Fruit fly (Drosophila melanogaster) whole organism, embryonic: ENCODE results near the gene sesB.
A peak's percentile ranks its signal among the peaks of the same experiment; 100 is the strongest.

ENCODE experiments used
- Atf3 ChIP-seq: fragments of 200-800 bp; sonication (Bioruptor generic); optimal IDR thresholded peaks from 3 replicates; lab custom pipeline; 2016; ENCODE audit warnings: missing biosample characterization, missing genetic modification characterization
- Bgb ChIP-seq: fragments of 200-800 bp; sonication (Bioruptor generic); IDR thresholded peaks from 2 replicates; pipeline ENCODE4 v1.3.6; 2022; ENCODE audit warnings: missing biosample characterization, missing genetic modification characterization; ENCODE audit not compliant: partially characterized antibody
- CG15269 ChIP-seq: fragments of 200-800 bp; sonication (Bioruptor generic); optimal IDR thresholded peaks from 2 replicates; lab custom pipeline; 2018; ENCODE audit warnings: missing biosample characterization, mild to moderate bottlenecking, missing genetic modification characterization, moderate library complexity
- CG15479 ChIP-seq: fragments of 200-800 bp; sonication (Bioruptor generic); optimal IDR thresholded peaks from 3 replicates; lab custom pipeline; 2019; ENCODE audit warnings: missing biosample characterization, mild to moderate bottlenecking, missing genetic modification characterization, moderate library complexity
- CG15696 ChIP-seq: fragments of 200-800 bp; sonication (Bioruptor generic); optimal IDR thresholded peaks from 2 replicates; lab custom pipeline; 2019; ENCODE audit warnings: missing biosample characterization, mild to moderate bottlenecking, missing genetic modification characterization, moderate library complexity
- CG17361 ChIP-seq: fragments of 200-800 bp; sonication (Bioruptor generic); IDR thresholded peaks from 3 replicates; pipeline ENCODE4 v1.3.6; 2022; ENCODE audit warnings: missing biosample characterization, missing genetic modification characterization
- CG1792 ChIP-seq: fragments of 200-800 bp; sonication (Bioruptor generic); optimal IDR thresholded peaks from 2 replicates; lab custom pipeline; 2016; ENCODE audit warnings: missing biosample characterization, missing genetic modification characterization
- CG2678 ChIP-seq: fragments of 200-800 bp; sonication (Bioruptor generic); optimal IDR thresholded peaks from 3 replicates; lab custom pipeline; 2019; ENCODE audit warnings: missing biosample characterization, mild to moderate bottlenecking, missing genetic modification characterization, moderate library complexity
- CG2889 ChIP-seq: fragments of 200-800 bp; sonication (Bioruptor generic); IDR thresholded peaks from 3 replicates; pipeline ENCODE4 v1.3.6; 2022; ENCODE audit warnings: missing biosample characterization, missing genetic modification characterization
- CG30403 ChIP-seq: fragments of 200-800 bp; sonication (Bioruptor generic); optimal IDR thresholded peaks from 3 replicates; lab custom pipeline; 2016; ENCODE audit warnings: missing biosample characterization, missing genetic modification characterization
- CG31441 ChIP-seq: fragments of 200-800 bp; sonication (Bioruptor generic); IDR thresholded peaks from 2 replicates; pipeline ENCODE4 v1.3.6; 2022; ENCODE audit warnings: missing biosample characterization, missing genetic modification characterization
- CG4328 ChIP-seq: fragments of 200-800 bp; sonication (Bioruptor generic); optimal IDR thresholded peaks from 3 replicates; lab custom pipeline; 2017; ENCODE audit warnings: missing biosample characterization, missing genetic modification reagents, missing genetic modification characterization
- CG6272 ChIP-seq: fragments of 200-800 bp; sonication (Bioruptor generic); IDR thresholded peaks from 2 replicates; pipeline ENCODE4 v1.3.6; 2022; ENCODE audit warnings: missing biosample characterization, missing genetic modification characterization
- CG7745 ChIP-seq: fragments of 200-800 bp; sonication (Bioruptor generic); optimal IDR thresholded peaks from 2 replicates; lab custom pipeline; 2018; ENCODE audit warnings: missing biosample characterization, mild to moderate bottlenecking, missing genetic modification characterization, moderate library complexity
- CG7963 ChIP-seq: fragments of 200-800 bp; sonication (Bioruptor generic); IDR thresholded peaks from 3 replicates; pipeline ENCODE4 v1.3.6; 2022; ENCODE audit warnings: missing biosample characterization, missing genetic modification characterization; ENCODE audit not compliant: partially characterized antibody
- CG8924 ChIP-seq: fragments of 200-800 bp; optimal IDR thresholded peaks from 3 replicates; lab custom pipeline; 2019; ENCODE audit warnings: missing biosample characterization, mild to moderate bottlenecking, missing genetic modification characterization, moderate library complexity
- CoRest ChIP-seq: fragments of 200-800 bp; sonication (Bioruptor generic); optimal IDR thresholded peaks from 3 replicates; lab custom pipeline; 2018; ENCODE audit warnings: missing biosample characterization, mild to moderate bottlenecking, missing genetic modification characterization, moderate library complexity
- Fer2 ChIP-seq: fragments of 200-800 bp; sonication (Bioruptor generic); optimal IDR thresholded peaks from 2 replicates; lab custom pipeline; 2018; ENCODE audit warnings: missing biosample characterization, mild to moderate bottlenecking, missing genetic modification characterization, moderate library complexity
- H2.0 ChIP-seq: fragments of 200-800 bp; sonication (Bioruptor generic); IDR thresholded peaks from 2 replicates; pipeline ENCODE4 v1.3.6; 2022; ENCODE audit warnings: missing biosample characterization, missing genetic modification characterization
- HLH4C ChIP-seq: fragments of 200-800 bp; sonication (Bioruptor generic); IDR thresholded peaks from 3 replicates; pipeline ENCODE4 v1.3.6; 2022; ENCODE audit warnings: missing biosample characterization, missing genetic modification characterization; ENCODE audit not compliant: partially characterized antibody
- Hr51 ChIP-seq, 2 experiments: fragments of 200-800 bp; sonication (Bioruptor generic); optimal IDR thresholded peaks; 2 replicates in 1 of 2; 3 replicates in 1 of 2; lab custom pipeline; 2016 to 2018; ENCODE audit warnings: missing biosample characterization in 2 of 2, missing genetic modification characterization in 2 of 2, mild to moderate bottlenecking in 1 of 2, moderate library complexity in 1 of 2
- Meics ChIP-seq: fragments of 200-800 bp; sonication (Bioruptor generic); optimal IDR thresholded peaks from 2 replicates; lab custom pipeline; 2017; ENCODE audit warnings: missing biosample characterization, mild to moderate bottlenecking, missing genetic modification characterization
- Pdp1 ChIP-seq, 2 experiments: fragments of 200-800 bp; sonication (Bioruptor generic); optimal IDR thresholded peaks; 3 replicates each; lab custom pipeline; 2016; ENCODE audit warnings: missing biosample characterization in 2 of 2, missing genetic modification characterization in 2 of 2, mild to moderate bottlenecking in 1 of 2, moderate library complexity in 1 of 2
- Sox102F ChIP-seq: fragments of 200-800 bp; sonication (Bioruptor generic); optimal IDR thresholded peaks from 2 replicates; lab custom pipeline; 2018; ENCODE audit warnings: missing biosample characterization, mild to moderate bottlenecking, missing genetic modification characterization, moderate library complexity
- Ssrp ChIP-seq: fragments of 200-800 bp; sonication (Bioruptor generic); optimal IDR thresholded peaks from 2 replicates; lab custom pipeline; 2018; ENCODE audit warnings: missing biosample characterization, mild to moderate bottlenecking, missing genetic modification characterization, moderate library complexity
- Vsx1 ChIP-seq: fragments of 200-800 bp; sonication (Bioruptor generic); optimal IDR thresholded peaks from 2 replicates; lab custom pipeline; 2017; ENCODE audit warnings: missing biosample characterization, mild to moderate bottlenecking, missing genetic modification characterization, missing genetic modification reagents
- Xrp1 ChIP-seq: fragments of 200-800 bp; sonication (Bioruptor generic); IDR thresholded peaks from 2 replicates; pipeline ENCODE4 v1.3.6; 2022; ENCODE audit warnings: missing biosample characterization, missing genetic modification characterization
- chif ChIP-seq, 2 experiments: fragments of 200-800 bp; sonication (Bioruptor generic); optimal IDR thresholded peaks; 3 replicates each; lab custom pipeline; 2016; ENCODE audit warnings: missing biosample characterization in 2 of 2, missing genetic modification characterization in 2 of 2
- crp ChIP-seq, 2 experiments: fragments of 200-800 bp; sonication (Bioruptor generic); optimal IDR thresholded peaks; 2 replicates in 1 of 2; 3 replicates in 1 of 2; lab custom pipeline; 2017; ENCODE audit warnings: missing biosample characterization in 2 of 2, missing genetic modification characterization in 2 of 2, mild to moderate bottlenecking in 1 of 2, moderate library complexity in 1 of 2
- cwo ChIP-seq: fragments of 200-800 bp; sonication (Bioruptor generic); optimal IDR thresholded peaks from 3 replicates; lab custom pipeline; 2017; ENCODE audit warnings: missing biosample characterization, missing genetic modification characterization, mild to moderate bottlenecking, moderate library complexity, missing genetic modification reagents
- dmrt11E ChIP-seq: fragments of 200-800 bp; sonication (Bioruptor generic); optimal IDR thresholded peaks from 3 replicates; lab custom pipeline; 2018; ENCODE audit warnings: missing biosample characterization, mild to moderate bottlenecking, missing genetic modification characterization, moderate library complexity
- exex ChIP-seq: fragments of 200-800 bp; sonication (Bioruptor generic); optimal IDR thresholded peaks from 4 replicates; lab custom pipeline; 2018; ENCODE audit warnings: missing biosample characterization, mild to moderate bottlenecking, missing genetic modification characterization, moderate library complexity
- fd3F ChIP-seq: fragments of 200-800 bp; sonication (Bioruptor generic); optimal IDR thresholded peaks from 2 replicates; lab custom pipeline; 2018; ENCODE audit warnings: missing biosample characterization, mild to moderate bottlenecking, missing genetic modification characterization, moderate library complexity
- ftz-f1 ChIP-seq: fragments of 200-800 bp; sonication (Bioruptor generic); optimal IDR thresholded peaks from 2 replicates; lab custom pipeline; 2016; ENCODE audit warnings: missing biosample characterization, missing genetic modification characterization
- gem ChIP-seq: fragments of 200-800 bp; sonication (Bioruptor generic); optimal IDR thresholded peaks from 2 replicates; lab custom pipeline; 2019; ENCODE audit warnings: missing biosample characterization, mild to moderate bottlenecking, missing genetic modification characterization, moderate library complexity
- grau ChIP-seq: fragments of 200-800 bp; optimal IDR thresholded peaks from 3 replicates; lab custom pipeline; 2019; ENCODE audit warnings: missing biosample characterization, mild to moderate bottlenecking, missing genetic modification characterization, moderate library complexity
- grn ChIP-seq: fragments of 200-800 bp; sonication (Bioruptor generic); optimal IDR thresholded peaks from 3 replicates; lab custom pipeline; 2017; ENCODE audit warnings: missing biosample characterization, missing genetic modification characterization
- ham ChIP-seq: fragments of 200-800 bp; sonication (Bioruptor generic); IDR thresholded peaks from 2 replicates; pipeline ENCODE4 v1.3.6; 2022; ENCODE audit warnings: missing biosample characterization, missing genetic modification characterization
- lilli ChIP-seq: fragments of 200-800 bp; sonication (Bioruptor generic); optimal IDR thresholded peaks from 3 replicates; lab custom pipeline; 2016; ENCODE audit warnings: missing biosample characterization, missing genetic modification characterization
- mirr ChIP-seq: fragments of 200-800 bp; sonication (Bioruptor generic); optimal IDR thresholded peaks from 3 replicates; lab custom pipeline; 2018; ENCODE audit warnings: missing biosample characterization, mild to moderate bottlenecking, missing genetic modification characterization
- nmo ChIP-seq: fragments of 200-800 bp; sonication (Bioruptor generic); optimal IDR thresholded peaks from 2 replicates; lab custom pipeline; 2018; ENCODE audit warnings: missing biosample characterization, mild to moderate bottlenecking, missing genetic modification characterization, moderate library complexity
- row ChIP-seq: fragments of 200-800 bp; sonication (Bioruptor generic); IDR thresholded peaks from 3 replicates; pipeline ENCODE4 v1.3.6; 2022; ENCODE audit warnings: missing biosample characterization, missing genetic modification characterization
- sens ChIP-seq: fragments of 200-800 bp; sonication (Bioruptor generic); peaks from one replicate; lab custom pipeline; 2016; ENCODE audit warnings: missing biosample characterization, missing genetic modification characterization
- slp2 ChIP-seq: fragments of 200-800 bp; sonication (Bioruptor generic); optimal IDR thresholded peaks from 2 replicates; lab custom pipeline; 2016; ENCODE audit warnings: missing biosample characterization, missing genetic modification characterization
- toy ChIP-seq: fragments of 200-800 bp; sonication (Bioruptor generic); IDR thresholded peaks from 2 replicates; pipeline ENCODE4 v1.3.6; 2022; ENCODE audit warnings: missing biosample characterization, missing genetic modification characterization
- twi ChIP-seq: fragments of 200-800 bp; optimal IDR thresholded peaks from 2 replicates; lab custom pipeline; 2019; ENCODE audit warnings: missing biosample characterization, mild to moderate bottlenecking, missing genetic modification characterization, moderate library complexity
- unc-4 ChIP-seq: fragments of 200-800 bp; sonication (Bioruptor generic); IDR thresholded peaks from 2 replicates; pipeline ENCODE4 v1.3.6; 2022; ENCODE audit warnings: missing biosample characterization, missing genetic modification characterization; ENCODE audit not compliant: partially characterized antibody

Gene sesB

DNA sequence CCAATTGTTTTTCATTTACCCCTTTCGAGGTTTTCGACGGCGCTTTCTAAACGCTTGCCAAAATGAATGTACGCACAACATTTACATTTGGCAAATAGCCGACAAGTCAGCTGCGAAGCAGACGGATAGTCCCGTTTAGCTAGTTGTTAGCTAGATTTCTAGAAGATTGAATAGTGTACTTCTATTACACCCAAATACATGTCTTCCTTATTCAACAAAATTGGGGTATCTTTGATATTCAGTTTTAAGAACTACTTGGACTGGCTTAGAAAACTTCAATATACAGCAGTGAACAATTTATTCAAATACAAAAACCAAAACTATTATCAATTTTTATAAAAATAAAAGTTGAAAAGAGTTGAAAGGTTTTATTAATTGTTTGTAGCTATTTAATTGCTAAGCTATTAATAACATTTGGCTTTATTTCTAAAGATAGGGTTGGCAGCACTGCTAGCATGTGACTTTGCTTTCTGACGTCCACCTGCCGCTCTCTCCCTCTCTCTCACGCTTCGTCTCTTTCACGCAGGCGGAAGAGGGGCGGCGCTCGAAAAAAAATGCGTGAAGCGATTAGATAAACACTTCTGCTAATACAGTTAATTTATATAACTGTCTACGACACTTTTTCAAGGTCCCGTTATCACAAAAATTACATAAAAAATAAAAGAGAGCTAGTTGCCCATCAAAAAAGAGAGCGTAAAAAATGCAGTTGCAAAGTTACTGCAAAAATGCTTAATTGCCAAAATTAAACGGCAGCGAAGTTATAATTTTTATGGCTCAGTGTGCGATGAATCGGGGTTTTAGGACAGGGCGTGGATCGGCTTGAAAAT lies 1.7 kb downstream of the sesB start (continued):
- TF ChIP-seq CG7963 (GFP tag; lab: Robert Waterston, UW) (no peak), Sox102F (GFP tag; lab: Kevin White, UChicago) (no peak), crp (GFP tag; optimal IDR thresholded peaks at IDR 0.05; lab: Kevin White, UChicago) (peak in 1 of 2 experiments; percentile 28), Fer2 (no peak), CG15269 (tag; lab: Kevin White, UChicago) (peak; percentile 27), grau (tag; lab: Kevin White, UChicago) (peak; percentile 44), CG17361 (GFP tag; lab: Robert Waterston, UW) (0 out of 3 replicates have a peak, but pooled peaks have one; percentile 19), mirr (GFP tag; lab: Kevin White, UChicago) (no peak), Bgb (GFP tag; lab: Robert Waterston, UW) (no peak), Pdp1 (GFP tag; optimal IDR thresholded peaks at IDR 0.05; lab: Kevin White, UChicago) (peak in 1 of 2 experiments; percentile 93), CG15479 (peak; percentile 72), H2.0 (no peak), HLH4C (0 out of 3 replicates have a peak, but pooled peaks have one; percentile 33), exex (tag; lab: Kevin White, UChicago) (peak; percentile 3), CG2889 (GFP tag; lab: Robert Waterston, UW) (no peak), sens (GFP tag; lab: Kevin White, UChicago) (peak; percentile 60), CG2678 (peak; percentile 35), CG1792 (GFP tag; lab: Kevin White, UChicago) (no peak), Xrp1 (no peak), CG15696 (tag; lab: Kevin White, UChicago) (peak; percentile 16), CG8924 (tag; lab: Kevin White, UChicago) (no peak), CG30403 (GFP tag; lab: Kevin White, UChicago) (peak; percentile 49), grn (GFP tag; lab: Kevin White, UChicago) (no peak), CG31441 (GFP tag; lab: Robert Waterston, UW) (peak; percentile 24; the same call in 1 of the 2 replicates), row (GFP tag; lab: Robert Waterston, UW) (peak; percentile 62), lilli (GFP tag; lab: Kevin White, UChicago) (peak; percentile 16), nmo (GFP tag; lab: Kevin White, UChicago) (peak; percentile 7), CG4328 (GFP tag; lab: Kevin White, UChicago) (peak; percentile 16), twi (tag; lab: Kevin White, UChicago) (peak; percentile 12), dmrt11E (no peak), ftz-f1 (GFP tag; lab: Kevin White, UChicago) (peak; percentile 36), CG7745 (tag; lab: Kevin White, UChicago) (no peak), ham (no peak), cwo (GFP tag; lab: Kevin White, UChicago) (peak; percentile 63), gem (tag; lab: Kevin White, UChicago) (peak; percentile 17), chif (GFP tag; optimal IDR thresholded peaks at IDR 0.05; lab: Kevin White, UChicago) (no peak), Hr51 (GFP tag; optimal IDR thresholded peaks at IDR 0.05; lab: Kevin White, UChicago) (peak in 1 of 2 experiments; percentile 48), Atf3 (GFP tag; lab: Kevin White, UChicago) (no peak), Meics (GFP tag; lab: Kevin White, UChicago) (peak; percentile 18), CoRest (peak; percentile 50), Ssrp (peak; percentile 26), fd3F (GFP tag; lab: Kevin White, UChicago) (no peak), slp2 (GFP tag; lab: Kevin White, UChicago) (no peak), CG6272 (GFP tag; lab: Robert Waterston, UW) (no peak), toy (GFP tag; lab: Robert Waterston, UW) (no peak), Vsx1 (peak; percentile 36), unc-4 (no peak)
